Fruit fly (Drosophila melanogaster): ENCODE results near the gene CG6026.

Gene CG6026

dm6 chr3R:19094039-19094438 lies 60.7 kb downstream of the CG6026 start, which contains the start of gene cdi (continued):
- TF ChIP-seq CG32532 (GFP tag; IDR thresholded peaks at IDR 0.05) (no peak), CG1792 (GFP tag; optimal IDR thresholded peaks at IDR 0.05) (no peak), CG3847 (GFP tag; IDR thresholded peaks at IDR 0.05) (peak; percentile 30; the same call in 1 of the 2 replicates), Mes4 (GFP tag; optimal IDR thresholded peaks at IDR 0.05) (peak; percentile 17), NC2β (GFP tag; optimal IDR thresholded peaks at IDR 0.05) (no peak), HLH4C (GFP tag; IDR thresholded peaks at IDR 0.05; ENCODE audit: partially characterized antibody) (peak; percentile 68), CG7745 (tag; optimal IDR thresholded peaks at IDR 0.05) (no peak), lab (GFP tag; optimal IDR thresholded peaks at IDR 0.05) (peak; percentile 33), usp (GFP tag; optimal IDR thresholded peaks at IDR 0.05) (no peak), CG2202 (tag; optimal IDR thresholded peaks at IDR 0.05) (no peak), Lim3 (GFP tag; IDR thresholded peaks at IDR 0.05) (no peak), ato (GFP tag; IDR thresholded peaks at IDR 0.05; ENCODE audit: partially characterized antibody) (peak; percentile 60; the same call in 1 of the 2 replicates), CG32767 (GFP tag; IDR thresholded peaks at IDR 0.05) (peak; percentile 37; the same call in 1 of the 2 replicates), NFAT (GFP tag; IDR thresholded peaks at IDR 0.05) (0 out of 2 replicates have a peak, but pooled peaks have one; percentile 15), dmrt99B (tag; optimal IDR thresholded peaks at IDR 0.05) (no peak), mirr (GFP tag; optimal IDR thresholded peaks at IDR 0.05) (peak; percentile 9), Dll (GFP tag; IDR thresholded peaks at IDR 0.05; ENCODE audit: partially characterized antibody) (peak; percentile 73), gt (GFP tag; IDR thresholded peaks at IDR 0.05) (no peak), MESR4 (GFP tag; optimal IDR thresholded peaks at IDR 0.05) (peak; percentile 51), CG7928 (GFP tag; optimal IDR thresholded peaks at IDR 0.05) (no peak), CG3995 (GFP tag; optimal IDR thresholded peaks at IDR 0.05) (no peak), Oli (tag; optimal IDR thresholded peaks at IDR 0.05) (no peak), CG13894 (tag; optimal IDR thresholded peaks at IDR 0.05) (peak; percentile 25), Xbp1 (GFP tag; optimal IDR thresholded peaks at IDR 0.05) (no peak), Doc2 (GFP tag; IDR thresholded peaks at IDR 0.05) (no peak), CG15269 (tag; optimal IDR thresholded peaks at IDR 0.05) (peak; percentile 24), Asciz (GFP tag; optimal IDR thresholded peaks at IDR 0.05) (no peak), TFAM (GFP tag; optimal IDR thresholded peaks at IDR 0.05) (no peak), CG8478 (optimal IDR thresholded peaks at IDR 0.05) (no peak), Gug (GFP tag; IDR thresholded peaks at IDR 0.05) (no peak), CG2199 (GFP tag; IDR thresholded peaks at IDR 0.05) (0 out of 3 replicates have a peak, but pooled peaks have one; percentile 18), CG15601 (tag; optimal IDR thresholded peaks at IDR 0.05) (peak; percentile 15), gro (GFP tag; optimal IDR thresholded peaks at IDR 0.05) (peak; percentile 61), CG11247 (GFP tag; IDR thresholded peaks at IDR 0.05) (no peak; the same call in 1 of the 2 replicates), CG8924 (tag; optimal IDR thresholded peaks at IDR 0.05) (peak; percentile 37), gcm2 (GFP tag; optimal IDR thresholded peaks at IDR 0.05) (no peak), grau (tag; optimal IDR thresholded peaks at IDR 0.05) (peak; percentile 27), CG10274 (GFP tag; optimal IDR thresholded peaks at IDR 0.05) (no peak), H2.0 (GFP tag; IDR thresholded peaks at IDR 0.05) (no peak), Six4 (GFP tag; optimal IDR thresholded peaks at IDR 0.05) (no peak), chm (GFP tag; IDR thresholded peaks at IDR 0.05) (peak; percentile 89), CG6272 (GFP tag; IDR thresholded peaks at IDR 0.05) (no peak), kni (GFP tag; optimal IDR thresholded peaks at IDR 0.05) (no peak), prd (optimal IDR thresholded peaks at IDR 0.05) (no peak), prd (GFP tag; IDR thresholded peaks at IDR 0.05) (no peak), jigr1 (GFP tag; IDR thresholded peaks at IDR 0.05) (no peak), NC2α (GFP tag; optimal IDR thresholded peaks at IDR 0.05) (peak; percentile 24), pb (GFP tag; optimal IDR thresholded peaks at IDR 0.05) (no peak), CG10654 (GFP tag; optimal IDR thresholded peaks at IDR 0.05) (no peak), CG7987 (GFP tag; optimal IDR thresholded peaks at IDR 0.05) (peak; percentile 45), Dref (GFP tag; IDR thresholded peaks at IDR 0.05) (peak; percentile 84), CG18619 (GFP tag; optimal IDR thresholded peaks at IDR 0.05) (no peak)
